Fruit fly (Drosophila melanogaster) whole organism, adult: ENCODE results near the gene janA.

Experiments used
- CG11617 ChIP-seq: fragments of 200-800 bp; sonication (Bioruptor generic); optimal IDR thresholded peaks from 2 replicates; lab custom pipeline; 2017; ENCODE audit warnings: mild to moderate bottlenecking, missing biosample characterization, missing genetic modification reagents, missing genetic modification characterization
- CG12768 ChIP-seq: fragments of 200-800 bp; sonication (Bioruptor generic); optimal IDR thresholded peaks from 2 replicates; lab custom pipeline; 2017; ENCODE audit warnings: missing biosample characterization, missing genetic modification characterization, mild to moderate bottlenecking, moderate library complexity, missing genetic modification reagents
- CG14711 ChIP-seq: fragments of 200-800 bp; sonication (Bioruptor generic); optimal IDR thresholded peaks from 2 replicates; lab custom pipeline; 2018; ENCODE audit warnings: missing biosample characterization, mild to moderate bottlenecking, missing genetic modification characterization, moderate library complexity
- CG1620 ChIP-seq: fragments of 200-800 bp; sonication (Bioruptor generic); optimal IDR thresholded peaks from 2 replicates; lab custom pipeline; 2016; ENCODE audit warnings: missing biosample characterization, missing genetic modification characterization
- CG33017 ChIP-seq: fragments of 200-800 bp; sonication (Bioruptor generic); optimal IDR thresholded peaks from 2 replicates; lab custom pipeline; 2018; ENCODE audit warnings: missing biosample characterization, mild to moderate bottlenecking, missing genetic modification characterization, moderate library complexity
- CG5204 ChIP-seq: fragments of 200-800 bp; sonication (Bioruptor generic); optimal IDR thresholded peaks from 2 replicates; lab custom pipeline; 2016; ENCODE audit warnings: missing biosample characterization, missing genetic modification characterization
- CG7045 ChIP-seq: fragments of 200-800 bp; sonication (Bioruptor generic); optimal IDR thresholded peaks from 2 replicates; lab custom pipeline; 2017; ENCODE audit warnings: missing biosample characterization, mild to moderate bottlenecking, missing genetic modification characterization
- CG7101 ChIP-seq: fragments of 200-800 bp; sonication (Bioruptor generic); optimal IDR thresholded peaks from 2 replicates; lab custom pipeline; 2018; ENCODE audit warnings: missing biosample characterization, mild to moderate bottlenecking, missing genetic modification characterization, moderate library complexity
- Clk ChIP-seq: fragments of 200-800 bp; sonication (Bioruptor generic); optimal IDR thresholded peaks from 2 replicates; lab custom pipeline; 2017; ENCODE audit warnings: missing biosample characterization, missing genetic modification characterization
- Crg-1 ChIP-seq: fragments of 200-800 bp; sonication (Bioruptor generic); optimal IDR thresholded peaks from 2 replicates; lab custom pipeline; 2016; ENCODE audit warnings: missing biosample characterization, missing genetic modification characterization
- Hr96 ChIP-seq: fragments of 200-800 bp; sonication (Bioruptor generic); optimal IDR thresholded peaks from 2 replicates; lab custom pipeline; 2016; ENCODE audit warnings: missing biosample characterization, missing genetic modification characterization
- Mnt ChIP-seq: fragments of 200-800 bp; sonication (Bioruptor generic); optimal IDR thresholded peaks from 2 replicates; lab custom pipeline; 2016; ENCODE audit warnings: missing biosample characterization, mild to moderate bottlenecking, missing genetic modification characterization
- bab1 ChIP-seq: fragments of 200-800 bp; sonication (Bioruptor generic); optimal IDR thresholded peaks from 3 replicates; lab custom pipeline; 2019; ENCODE audit warnings: missing biosample characterization, mild to moderate bottlenecking, missing genetic modification characterization, moderate library complexity
- cic ChIP-seq: fragments of 200-800 bp; sonication (Bioruptor generic); optimal IDR thresholded peaks from 2 replicates; lab custom pipeline; 2017; ENCODE audit warnings: missing biosample characterization, mild to moderate bottlenecking, missing genetic modification characterization, moderate library complexity
- cnc ChIP-seq, 2 experiments: fragments of >200 bp; optimal IDR thresholded peaks; 2 replicates each; lab custom pipeline; 2017
- kay ChIP-seq: fragments of 200-800 bp; sonication (Bioruptor generic); peaks from one replicate; lab custom pipeline; 2016; ENCODE audit warnings: missing biosample characterization, missing genetic modification characterization, borderline replicate concordance
- ovo ChIP-seq: fragments of 200-800 bp; sonication (Bioruptor generic); optimal IDR thresholded peaks from 2 replicates; lab custom pipeline; 2016; ENCODE audit warnings: missing biosample characterization, missing genetic modification characterization
- pad ChIP-seq: fragments of 200-800 bp; sonication (Bioruptor generic); optimal IDR thresholded peaks from 3 replicates; lab custom pipeline; 2017; ENCODE audit warnings: missing biosample characterization, missing genetic modification characterization, mild to moderate bottlenecking, moderate library complexity, missing genetic modification reagents
- tj ChIP-seq: fragments of 200-800 bp; sonication (Bioruptor generic); optimal IDR thresholded peaks from 3 replicates; lab custom pipeline; 2017; ENCODE audit warnings: missing biosample characterization, mild to moderate bottlenecking, missing genetic modification characterization, moderate library complexity
- toe ChIP-seq: fragments of 200-800 bp; sonication (Bioruptor generic); optimal IDR thresholded peaks from 2 replicates; lab custom pipeline; 2016; ENCODE audit warnings: missing biosample characterization, missing genetic modification characterization

The janA gene

DNA sequence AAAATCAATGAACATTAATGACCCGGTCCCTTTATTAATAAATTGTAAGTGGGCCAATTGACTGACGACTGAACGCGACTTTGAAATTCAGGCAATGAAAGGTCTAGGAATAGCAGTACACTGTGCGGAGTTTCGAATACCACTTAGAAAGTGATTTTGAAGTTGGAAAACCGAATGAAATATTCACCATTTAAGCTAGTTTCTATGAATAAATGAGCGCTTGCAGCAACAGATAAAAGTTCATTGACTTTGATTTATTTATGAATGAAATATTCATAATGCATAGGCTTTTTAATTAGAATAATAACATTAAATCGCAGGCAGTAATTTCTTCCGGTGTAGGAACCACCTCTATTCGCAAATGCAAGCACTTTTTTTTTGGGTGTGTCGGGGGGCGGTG, 18.3 kb downstream of the janA start:
- TF ChIP-seq CG5204 (no peak), CG12768 (GFP tag; lab: Kevin White, UChicago) (no peak), bab1 (GFP tag; lab: Kevin White, UChicago) (peak; percentile 19), tj (GFP tag; lab: Kevin White, UChicago) (peak; percentile 89)

DNA sequence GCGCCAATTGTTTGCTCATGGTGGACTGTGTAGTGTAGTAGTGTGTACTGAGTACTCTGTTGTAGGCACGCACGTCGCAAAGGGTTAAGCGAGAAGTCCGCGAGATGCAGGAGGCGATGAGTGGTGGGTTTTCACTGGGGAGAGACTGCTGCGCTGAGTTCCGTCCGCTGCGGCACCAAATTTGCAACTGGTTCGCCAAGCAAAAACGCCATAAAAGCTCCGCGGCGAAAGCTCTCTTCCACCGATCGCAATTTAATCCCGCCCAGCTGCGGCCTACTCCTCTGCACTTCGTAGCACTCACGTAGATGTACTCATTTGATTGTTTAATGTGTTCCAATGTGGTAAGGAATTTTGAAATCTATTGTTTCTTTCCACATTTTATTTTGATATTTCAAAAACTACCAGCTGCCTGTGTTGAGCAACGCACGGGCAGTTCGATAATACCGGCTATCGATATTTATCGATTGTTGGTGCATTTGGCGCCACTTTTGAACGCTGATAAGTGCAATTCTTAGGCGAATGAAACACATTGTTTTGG, 24.3 kb downstream of the janA start, which contains the start of gene CG7920:
CG7920 (minus strand) TSS at position 308 of the 538 bp plus-strand sequence.
- TF ChIP-seq Hr96 (GFP tag; lab: Kevin White, UChicago) = peak; percentile 68
- peak; percentile 7 for TF ChIP-seq toe (GFP tag; lab: Kevin White, UChicago)
- peak; percentile 37 for TF ChIP-seq Mnt (GFP tag; lab: Kevin White, UChicago)
- TF ChIP-seq CG7045 (GFP tag; lab: Kevin White, UChicago) = peak; percentile 37
- peak; percentile 41 for TF ChIP-seq CG12768 (GFP tag; lab: Kevin White, UChicago)
- no peak for TF ChIP-seq CG5204
- no peak for TF ChIP-seq kay
- TF ChIP-seq Crg-1 (GFP tag; lab: Kevin White, UChicago) = peak; percentile 72
- no peak for TF ChIP-seq Clk (GFP tag; lab: Kevin White, UChicago)
- no peak for TF ChIP-seq tj (GFP tag; lab: Kevin White, UChicago)
- TF ChIP-seq cic (GFP tag; lab: Kevin White, UChicago) = peak; percentile 31
- peak; percentile 54 for TF ChIP-seq CG11617
- peak; percentile 83 for TF ChIP-seq bab1 (GFP tag; lab: Kevin White, UChicago)
- peak; percentile 60 for TF ChIP-seq CG14711 (tag; lab: Kevin White, UChicago)
- peak; percentile 59 for TF ChIP-seq CG1620 (GFP tag; lab: Kevin White, UChicago)
- peak; percentile 69 for TF ChIP-seq CG7101 (tag; lab: Kevin White, UChicago)
- peak; percentile 45 for TF ChIP-seq CG33017
- TF ChIP-seq cnc (optimal IDR thresholded peaks at IDR 0.05; lab: Kevin White, UChicago) = peak in 1 of 2 experiments; percentile 62
- TF ChIP-seq ovo (GFP tag; lab: Kevin White, UChicago) = no peak
- peak; percentile 67 for TF ChIP-seq pad

DNA sequence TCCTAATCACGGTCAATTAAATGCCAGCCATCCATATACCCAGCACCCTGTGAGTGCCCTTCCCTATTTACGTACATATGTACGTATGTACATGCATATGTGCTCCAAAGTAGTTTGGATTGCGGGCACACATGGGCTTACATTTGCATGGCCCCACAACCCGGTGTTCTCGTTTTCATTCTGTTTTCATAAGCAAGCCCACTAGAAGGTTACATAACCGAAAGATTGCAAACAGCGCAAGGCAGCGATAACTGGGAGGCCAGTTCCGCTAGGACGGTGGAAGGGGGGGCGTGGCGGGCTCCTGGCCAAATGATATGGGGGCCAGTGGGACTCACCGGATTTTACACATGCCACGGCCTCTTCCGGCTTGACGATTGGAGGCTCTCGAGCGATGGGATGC, 24.9 kb downstream of the janA start:
- no peak for TF ChIP-seq tj (GFP tag; lab: Kevin White, UChicago)
- TF ChIP-seq CG11617 = no peak
- TF ChIP-seq CG5204 = no peak
- TF ChIP-seq cic (GFP tag; lab: Kevin White, UChicago) = peak; percentile 49

DNA sequence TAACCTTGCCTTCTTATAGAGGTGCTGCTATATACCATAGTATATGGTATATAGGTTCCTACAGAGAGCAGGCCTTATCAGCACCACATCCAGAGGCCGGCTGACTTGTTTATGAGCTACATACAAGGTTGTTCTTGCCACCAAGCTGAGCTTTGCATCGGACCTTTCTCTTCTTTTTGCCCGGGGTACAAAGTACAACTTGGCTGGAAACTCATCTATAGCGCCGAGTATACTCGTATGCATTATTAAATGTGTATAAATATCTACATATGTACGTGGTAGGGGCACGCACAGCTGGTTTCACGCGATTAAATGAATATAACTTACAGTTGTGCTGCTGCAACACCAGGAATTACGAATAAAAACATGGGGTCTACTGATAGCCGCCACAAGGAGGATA, 25.4 kb downstream of the janA start:
- TF ChIP-seq CG7045 (GFP tag; lab: Kevin White, UChicago) (no peak), CG12768 (GFP tag; lab: Kevin White, UChicago) (peak; percentile 37), bab1 (GFP tag; lab: Kevin White, UChicago) (no peak), pad (no peak), tj (GFP tag; lab: Kevin White, UChicago) (no peak), Crg-1 (GFP tag; lab: Kevin White, UChicago) (no peak)

DNA sequence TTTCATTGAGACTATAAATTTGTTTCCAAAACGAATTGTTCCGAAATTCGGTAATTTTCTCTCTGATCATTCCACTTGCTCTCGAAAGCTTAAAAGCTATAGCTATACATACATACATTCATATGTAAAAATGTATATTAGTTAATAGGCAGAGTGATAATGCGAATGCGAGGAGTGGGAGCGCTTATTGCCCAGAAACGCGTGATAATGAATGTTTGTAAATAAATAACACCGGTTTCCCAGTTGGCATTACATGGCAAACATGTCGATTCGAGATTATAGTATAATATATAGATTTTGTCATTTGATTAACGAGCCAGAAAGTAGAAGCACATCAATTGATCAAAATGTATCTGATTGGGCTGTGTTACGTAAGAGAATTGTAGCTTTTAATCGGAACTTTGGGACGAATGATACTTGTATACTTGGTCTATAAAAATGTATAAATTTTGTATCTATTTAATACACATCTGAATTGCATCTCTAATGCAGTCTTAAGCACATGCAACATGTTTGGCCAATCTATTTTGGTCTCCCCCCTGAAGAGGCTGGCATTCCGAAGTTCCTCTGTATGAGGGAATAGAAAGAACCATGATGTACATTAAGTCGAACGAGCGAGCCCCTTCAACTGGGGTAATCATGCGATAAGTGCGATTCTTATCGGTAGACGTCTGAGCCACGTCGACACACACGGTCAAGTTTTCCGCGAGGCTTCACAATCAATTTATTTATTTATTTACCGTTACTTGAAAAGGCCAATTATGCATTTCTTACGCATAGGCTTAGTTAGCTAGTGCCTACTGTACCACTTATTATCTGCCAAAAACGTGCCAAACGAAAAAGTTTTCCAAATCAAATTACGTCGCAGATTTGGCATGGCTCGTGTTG, 26.5 kb downstream of the janA start:
- TF ChIP-seq CG33017 (no peak), Mnt (GFP tag; lab: Kevin White, UChicago) (peak; percentile 35), ovo (GFP tag; lab: Kevin White, UChicago) (peak; percentile 17), CG7045 (GFP tag; lab: Kevin White, UChicago) (peak; percentile 16), toe (GFP tag; lab: Kevin White, UChicago) (no peak), CG7101 (tag; lab: Kevin White, UChicago) (peak; percentile 1), CG12768 (GFP tag; lab: Kevin White, UChicago) (peak; percentile 37), pad (peak; percentile 13), kay (no peak), cnc (optimal IDR thresholded peaks at IDR 0.05; lab: Kevin White, UChicago) (no peak), Clk (GFP tag; lab: Kevin White, UChicago) (no peak), CG5204 (no peak), tj (GFP tag; lab: Kevin White, UChicago) (peak; percentile 22), Hr96 (GFP tag; lab: Kevin White, UChicago) (no peak), cic (GFP tag; lab: Kevin White, UChicago) (peak; percentile 87), bab1 (GFP tag; lab: Kevin White, UChicago) (no peak), CG14711 (tag; lab: Kevin White, UChicago) (no peak), CG1620 (GFP tag; lab: Kevin White, UChicago) (no peak), CG11617 (peak; percentile 30), Crg-1 (GFP tag; lab: Kevin White, UChicago) (peak; percentile 8)

DNA sequence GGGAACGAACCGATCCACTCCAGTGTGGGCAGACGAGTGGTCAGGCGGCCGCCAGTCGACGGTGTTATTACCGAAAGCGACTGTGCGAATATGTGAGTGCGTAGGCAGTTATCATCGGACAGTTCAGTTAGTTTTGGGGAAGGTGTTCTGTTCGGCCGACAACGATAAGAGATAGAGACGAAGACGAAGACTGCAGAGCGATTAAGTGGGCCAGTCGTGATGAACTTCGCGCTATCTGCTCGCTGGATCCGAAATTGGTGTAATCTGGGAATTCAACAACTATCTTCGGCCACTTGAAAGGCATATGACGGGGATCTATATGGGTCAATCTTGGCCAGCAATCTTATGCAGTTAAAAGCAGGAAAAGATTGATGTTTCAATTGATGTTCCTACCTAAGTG, 30.2 kb downstream of the janA start, which contains the start of gene CG7912:
CG7912 (minus strand) TSS at position 17 of the 400 bp plus-strand sequence.
- no peak for TF ChIP-seq CG11617
- no peak for TF ChIP-seq pad
